Worm (Caenorhabditis elegans): ENCODE measurements around the gene C49C8.5.

ce11 chrIV:8625730-8626129 is 27.7 kb downstream of the C49C8.5 start:
- TF ChIP-seq dmd-4 (tag; optimal IDR thresholded peaks at IDR 0.05; ENCODE audit: borderline replicate concordance) (no peak), hlh-30 (tag; optimal IDR thresholded peaks at IDR 0.05; ENCODE audit: insufficient read depth) (no peak)

All from whole organism, late embryonic.